Worm (Caenorhabditis elegans) whole organism, young adult: ENCODE data around the gene lig-1.

Experiments
- Y79H2A.3 ChIP-seq: fragments of 200-800 bp; sonication (Bioruptor generic); conservative IDR thresholded peaks from 2 replicates; pipeline ENCODE4 v1.3.6; 2022; ENCODE audit warnings: missing genetic modification reagents, missing genetic modification characterization, missing compliant biosample characterization
- aptf-3 ChIP-seq: fragments of 200-800 bp; sonication (Bioruptor generic); IDR thresholded peaks from 2 replicates; pipeline ENCODE4 v1.3.6; 2022; ENCODE audit warnings: missing genetic modification characterization, missing compliant biosample characterization
- hmg-20 ChIP-seq: fragments of 200-800 bp; sonication (Bioruptor generic); IDR thresholded peaks from 2 replicates; pipeline ENCODE4 v1.3.6; 2022; ENCODE audit warnings: missing genetic modification reagents, missing genetic modification characterization, missing compliant biosample characterization

DNA sequence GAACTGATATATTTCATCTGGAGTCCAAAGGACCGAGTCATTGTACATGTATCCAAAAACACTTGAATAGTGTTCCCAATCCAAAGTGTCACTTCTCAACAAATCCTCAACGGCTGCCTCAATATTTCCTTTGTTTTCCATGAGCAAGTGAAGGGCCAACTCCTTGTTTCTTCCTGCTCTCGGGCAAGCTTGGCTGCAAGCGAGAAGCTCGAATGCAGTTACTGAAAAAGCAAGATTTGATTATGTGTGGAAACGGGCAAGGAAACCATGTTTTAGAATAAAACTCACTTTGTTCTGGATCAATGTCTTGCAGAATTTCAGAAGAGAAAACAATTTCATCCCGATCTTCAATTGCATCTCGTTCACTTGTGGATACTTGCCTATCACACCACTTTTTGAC, 40.3 kb downstream of the lig-1 start:
- TF ChIP-seq Y79H2A.3 (no peak), aptf-3 (GFP tag; lab: Robert Waterston, UW) (no peak), hmg-20 (GFP tag; lab: Robert Waterston, UW) (no peak)
